Worm (Caenorhabditis elegans) whole organism, L4 larva: ENCODE results near the gene rpb-11.

ENCODE experiments used
- ama-1 ChIP-seq: fragments of 150-350 bp; optimal IDR thresholded peaks from 2 replicates; lab custom pipeline; 2014; ENCODE audit warnings: inconsistent platforms, mixed read lengths
- ceh-82 ChIP-seq: sonication (generic microtip); optimal IDR thresholded peaks from 2 replicates; lab custom pipeline; 2017; ENCODE audit warnings: missing biosample characterization, missing genetic modification characterization
- lin-39 ChIP-seq: fragments of 150-350 bp; optimal IDR thresholded peaks from 2 replicates; lab custom pipeline; 2014; ENCODE audit warnings: missing biosample characterization, missing genetic modification reagents, missing genetic modification characterization
- mxl-3 ChIP-seq: fragments of 200-800 bp; sonication (Bioruptor generic); optimal IDR thresholded peaks from 2 replicates; lab custom pipeline; 2018; ENCODE audit warnings: mild to moderate bottlenecking, missing genetic modification characterization, missing compliant biosample characterization
- nhr-10 ChIP-seq: fragments of 150-350 bp; optimal IDR thresholded peaks from 2 replicates; lab custom pipeline; 2014; ENCODE audit warnings: missing biosample characterization, missing genetic modification characterization
- snpc-4 ChIP-seq: fragments of 150-350 bp; optimal IDR thresholded peaks from 2 replicates; lab custom pipeline; 2014; ENCODE audit warnings: missing biosample characterization, missing genetic modification characterization

DNA sequence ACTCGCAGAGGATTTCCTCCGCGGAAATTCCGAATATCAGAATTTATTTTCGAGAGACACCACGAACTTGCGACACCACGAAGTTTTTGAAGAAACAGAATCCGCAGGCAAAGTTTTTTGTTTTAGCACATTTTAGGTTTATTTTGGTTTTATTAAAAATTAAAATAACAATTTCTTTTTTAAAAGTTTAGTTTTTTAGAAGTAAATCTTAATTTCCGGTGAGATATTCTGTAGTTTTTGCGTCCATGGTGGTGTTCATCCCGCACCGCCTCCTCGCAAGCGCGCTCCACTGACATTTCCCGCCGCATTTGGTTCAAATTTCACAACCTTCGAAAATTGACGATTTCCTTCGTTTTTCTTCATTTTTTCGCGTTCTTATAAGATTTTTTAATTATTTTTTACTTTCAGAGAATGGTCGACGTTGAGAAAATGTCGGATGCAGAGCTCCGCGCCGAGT lies 3.2 kb downstream of the rpb-11 start, which contains the start of gene lem-2:
- TF ChIP-seq lin-39: no peak
- no peak for TF ChIP-seq nhr-10 (tag; lab: Kevin White, UChicago)
- TF ChIP-seq snpc-4: no peak
- TF ChIP-seq ama-1 (lab: Kevin White, UChicago): no peak
- peak; percentile 30 for TF ChIP-seq mxl-3 (GFP tag; lab: Kevin White, UChicago)
- TF ChIP-seq ceh-82 (tag; lab: Kevin White, UChicago): no peak
